Worm (Caenorhabditis elegans) whole organism, late embryonic: ENCODE data around the gene egl-9.

Experiments
- C38D4.7 ChIP-seq: fragments of 200-800 bp; sonication (Bioruptor generic); optimal IDR thresholded peaks from 2 replicates; lab custom pipeline; 2018; ENCODE audit warnings: mild to moderate bottlenecking, missing genetic modification characterization, moderate library complexity, missing compliant biosample characterization
- F13H6.1 ChIP-seq: sonication (generic microtip); optimal IDR thresholded peaks from 2 replicates; lab custom pipeline; 2016; ENCODE audit warnings: missing genetic modification characterization, missing compliant biosample characterization
- K02D7.2 ChIP-seq: sonication (generic microtip); optimal IDR thresholded peaks from 2 replicates; lab custom pipeline; 2017; ENCODE audit warnings: mild to moderate bottlenecking, missing genetic modification characterization, missing compliant biosample characterization
- Y22D7AL.16 ChIP-seq: sonication (generic microtip); optimal IDR thresholded peaks from 2 replicates; lab custom pipeline; 2016; ENCODE audit warnings: missing genetic modification characterization, missing compliant biosample characterization
- ceh-14 ChIP-seq: sonication (generic microtip); optimal IDR thresholded peaks from 2 replicates; lab custom pipeline; 2016; ENCODE audit warnings: missing genotype, missing genetic modification characterization, missing compliant biosample characterization
- ceh-18 ChIP-seq: sonication (generic microtip); optimal IDR thresholded peaks from 2 replicates; lab custom pipeline; 2016; ENCODE audit warnings: missing genetic modification characterization, missing compliant biosample characterization
- ceh-19 ChIP-seq: fragments of 200-800 bp; sonication (Bioruptor generic); optimal IDR thresholded peaks from 2 replicates; lab custom pipeline; 2018; ENCODE audit warnings: mild to moderate bottlenecking, missing genetic modification characterization, missing compliant biosample characterization
- ceh-2 ChIP-seq: sonication (generic microtip); optimal IDR thresholded peaks from 2 replicates; lab custom pipeline; 2016; ENCODE audit warnings: missing genotype, missing genetic modification characterization, missing compliant biosample characterization
- ceh-22 ChIP-seq: sonication (generic microtip); optimal IDR thresholded peaks from 2 replicates; lab custom pipeline; 2017; ENCODE audit warnings: missing biosample characterization, missing genetic modification characterization
- ceh-48 ChIP-seq: sonication (generic microtip); optimal IDR thresholded peaks from 2 replicates; lab custom pipeline; 2016; ENCODE audit warnings: missing genetic modification characterization, inconsistent platforms, missing compliant biosample characterization
- ceh-9 ChIP-seq: sonication (generic microtip); optimal IDR thresholded peaks from 2 replicates; lab custom pipeline; 2016; ENCODE audit warnings: mild to moderate bottlenecking, missing genetic modification characterization, inconsistent platforms, missing compliant biosample characterization
- che-1 ChIP-seq: sonication (generic microtip); optimal IDR thresholded peaks from 2 replicates; lab custom pipeline; 2016; ENCODE audit warnings: mild to moderate bottlenecking, missing genetic modification characterization, missing compliant biosample characterization
- dmd-4 ChIP-seq: sonication (generic microtip); optimal IDR thresholded peaks from 2 replicates; lab custom pipeline; 2016; ENCODE audit warnings: borderline replicate concordance, missing genetic modification characterization, missing compliant biosample characterization
- dve-1 ChIP-seq: sonication (generic microtip); optimal IDR thresholded peaks from 2 replicates; lab custom pipeline; 2017; ENCODE audit warnings: antibody characterized with exemption, mild to moderate bottlenecking, missing genetic modification characterization, missing compliant biosample characterization
- elt-2 ChIP-seq: sonication (generic microtip); optimal IDR thresholded peaks from 2 replicates; lab custom pipeline; 2016; ENCODE audit warnings: missing genetic modification reagents, missing genetic modification characterization, missing compliant biosample characterization
- elt-4 ChIP-seq: sonication (generic microtip); optimal IDR thresholded peaks from 2 replicates; lab custom pipeline; 2016; ENCODE audit warnings: missing genetic modification characterization, missing compliant biosample characterization
- ets-4 ChIP-seq: sonication (generic microtip); optimal IDR thresholded peaks from 2 replicates; lab custom pipeline; 2016; ENCODE audit warnings: missing genetic modification characterization, missing compliant biosample characterization
- fax-1 ChIP-seq: sonication (generic microtip); optimal IDR thresholded peaks from 2 replicates; lab custom pipeline; 2016; ENCODE audit warnings: missing genotype, missing genetic modification characterization, missing compliant biosample characterization
- hlh-15 ChIP-seq: sonication (generic microtip); optimal IDR thresholded peaks from 2 replicates; lab custom pipeline; 2016; ENCODE audit warnings: missing genetic modification characterization, missing compliant biosample characterization
- hlh-30 ChIP-seq: sonication (generic microtip); optimal IDR thresholded peaks from 2 replicates; lab custom pipeline; 2017; ENCODE audit warnings: antibody characterized with exemption, missing genetic modification characterization, missing compliant biosample characterization; ENCODE audit not compliant: insufficient read depth
- hlh-6 ChIP-seq: sonication (generic microtip); optimal IDR thresholded peaks from 2 replicates; lab custom pipeline; 2016; ENCODE audit warnings: missing genotype, missing genetic modification characterization, missing compliant biosample characterization
- hlh-8 ChIP-seq: sonication (generic microtip); optimal IDR thresholded peaks from 2 replicates; lab custom pipeline; 2016; ENCODE audit warnings: missing genotype, missing genetic modification characterization, missing compliant biosample characterization
- lin-11 ChIP-seq: fragments of 200-800 bp; sonication (Bioruptor generic); optimal IDR thresholded peaks from 2 replicates; lab custom pipeline; 2018; ENCODE audit warnings: mild to moderate bottlenecking, missing genetic modification characterization, missing compliant biosample characterization
- nfya-1 ChIP-seq: sonication (generic microtip); optimal IDR thresholded peaks from 2 replicates; lab custom pipeline; 2017; ENCODE audit warnings: missing genetic modification characterization, mild to moderate bottlenecking, missing compliant biosample characterization, antibody characterized with exemption, moderate library complexity
- nhr-11 ChIP-seq: fragments of 150-350 bp; optimal IDR thresholded peaks from 2 replicates; lab custom pipeline; 2014; ENCODE audit warnings: missing biosample characterization, missing genetic modification characterization
- npax-4 ChIP-seq: sonication (generic microtip); optimal IDR thresholded peaks from 2 replicates; lab custom pipeline; 2016; ENCODE audit warnings: missing genetic modification characterization, missing compliant biosample characterization
- pag-3 ChIP-seq: sonication (generic microtip); optimal IDR thresholded peaks from 2 replicates; lab custom pipeline; 2016; ENCODE audit warnings: missing compliant biosample characterization, missing genetic modification characterization, borderline replicate concordance
- pha-2 ChIP-seq: sonication (generic microtip); optimal IDR thresholded peaks from 2 replicates; lab custom pipeline; 2017; ENCODE audit warnings: mild to moderate bottlenecking, missing genetic modification characterization, missing compliant biosample characterization
- pha-4 ChIP-seq: fragments of 150-350 bp; optimal IDR thresholded peaks from 2 replicates; lab custom pipeline; 2018; ENCODE audit warnings: missing biosample characterization, missing genetic modification reagents, missing genetic modification characterization
- sdc-2 ChIP-seq: sonication (generic microtip); optimal IDR thresholded peaks from 2 replicates; lab custom pipeline; 2016; ENCODE audit warnings: missing genotype, missing genetic modification characterization, missing compliant biosample characterization
- sox-4 ChIP-seq: sonication (generic microtip); optimal IDR thresholded peaks from 2 replicates; lab custom pipeline; 2017; ENCODE audit warnings: mild to moderate bottlenecking, missing genetic modification characterization, inconsistent platforms, missing compliant biosample characterization
- syd-9 ChIP-seq: sonication (generic microtip); optimal IDR thresholded peaks from 2 replicates; lab custom pipeline; 2016; ENCODE audit warnings: mild to moderate bottlenecking, missing genetic modification characterization, moderate library complexity, missing compliant biosample characterization
- tbx-2 ChIP-seq: sonication (generic microtip); optimal IDR thresholded peaks from 2 replicates; lab custom pipeline; 2016; ENCODE audit warnings: missing genetic modification characterization, missing compliant biosample characterization
- tbx-7 ChIP-seq: sonication (generic microtip); optimal IDR thresholded peaks from 2 replicates; lab custom pipeline; 2016; ENCODE audit warnings: missing genotype, missing genetic modification characterization, missing compliant biosample characterization
- ttx-3 ChIP-seq: sonication (generic microtip); optimal IDR thresholded peaks from 2 replicates; lab custom pipeline; 2016; ENCODE audit warnings: missing genetic modification reagents, missing genetic modification characterization, missing compliant biosample characterization
- unc-86 ChIP-seq: sonication (generic microtip); optimal IDR thresholded peaks from 2 replicates; lab custom pipeline; 2016; ENCODE audit warnings: missing genetic modification characterization, missing compliant biosample characterization
- zip-5 ChIP-seq: sonication (generic microtip); optimal IDR thresholded peaks from 2 replicates; lab custom pipeline; 2016; ENCODE audit warnings: missing genetic modification characterization, missing compliant biosample characterization
- ztf-16 ChIP-seq: sonication (generic microtip); optimal IDR thresholded peaks from 2 replicates; lab custom pipeline; 2017; ENCODE audit warnings: missing genetic modification characterization, missing compliant biosample characterization

The egl-9 gene

DNA sequence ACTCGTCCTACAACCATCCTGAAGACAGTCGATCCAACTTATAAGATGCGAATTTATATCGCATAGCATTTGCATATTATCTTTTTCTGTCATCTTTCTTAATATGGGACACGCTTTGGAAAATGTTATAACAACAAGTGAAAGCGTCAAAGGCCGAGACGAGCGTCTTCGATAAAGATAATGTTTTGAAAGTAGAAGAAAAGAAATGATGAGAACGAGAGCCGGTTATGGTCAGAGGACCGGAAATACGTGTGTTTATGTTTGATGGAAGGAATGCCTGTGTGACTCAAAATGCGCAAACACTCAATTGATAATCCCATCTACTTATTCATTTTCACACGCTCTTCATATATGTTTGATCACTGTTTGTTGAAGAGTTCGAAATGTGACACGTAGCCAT lies 34.7 kb downstream of the egl-9 start, which contains the start of gene C35A5.11:
C35A5.11 (minus strand) TSS at position 101 of the 400 bp plus-strand sequence.
- TF ChIP-seq zip-5 (tag; lab: Kevin White, UChicago) (no peak), ceh-9 (tag; lab: Kevin White, UChicago) (no peak), sox-4 (tag; lab: Kevin White, UChicago) (no peak), ceh-48 (tag; lab: Kevin White, UChicago) (no peak), sdc-2 (tag; lab: Kevin White, UChicago) (no peak), ceh-2 (tag; lab: Kevin White, UChicago) (no peak), dmd-4 (tag; lab: Kevin White, UChicago) (no peak), Y22D7AL.16 (tag; lab: Kevin White, UChicago) (no peak), nhr-11 (tag; lab: Kevin White, UChicago) (no peak), F13H6.1 (no peak), unc-86 (tag; lab: Kevin White, UChicago) (no peak)

DNA sequence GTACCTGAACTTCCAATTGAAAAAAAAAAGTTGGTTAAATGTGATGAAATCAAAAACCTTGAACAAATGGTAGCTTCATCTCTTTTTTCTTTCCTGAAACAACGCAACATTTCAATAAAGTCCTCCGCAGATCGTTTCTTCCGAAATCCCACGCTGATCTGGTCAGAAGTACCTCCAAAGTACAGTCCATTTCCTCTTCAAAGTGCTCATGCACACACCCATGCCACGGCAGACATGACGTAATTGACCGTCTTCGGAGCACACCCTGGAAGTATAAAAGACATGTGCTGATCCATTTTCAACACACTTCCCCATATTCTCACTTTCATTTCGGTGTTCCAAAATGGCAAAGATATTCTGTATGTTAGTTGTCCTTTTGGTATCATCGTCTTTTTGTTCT lies 35.6 kb downstream of the egl-9 start, which contains the start of gene C35A5.10:
C35A5.10 (plus strand) TSS at position 301 of the 400 bp plus-strand sequence.
- no peak for TF ChIP-seq C38D4.7 (GFP tag; lab: Kevin White, UChicago)
- TF ChIP-seq pha-4 (tag; lab: Kevin White, UChicago), result no peak
- no peak for TF ChIP-seq K02D7.2 (tag; lab: Kevin White, UChicago)
- TF ChIP-seq ceh-9 (tag; lab: Kevin White, UChicago), result no peak
- TF ChIP-seq npax-4 (tag; lab: Kevin White, UChicago), result no peak
- TF ChIP-seq hlh-30 (tag; lab: Kevin White, UChicago), result no peak
- no peak for TF ChIP-seq elt-2 (tag; lab: Kevin White, UChicago)
- TF ChIP-seq fax-1 (tag; lab: Kevin White, UChicago), result no peak
- TF ChIP-seq tbx-7, result no peak
- no peak for TF ChIP-seq tbx-2 (tag; lab: Kevin White, UChicago)

DNA sequence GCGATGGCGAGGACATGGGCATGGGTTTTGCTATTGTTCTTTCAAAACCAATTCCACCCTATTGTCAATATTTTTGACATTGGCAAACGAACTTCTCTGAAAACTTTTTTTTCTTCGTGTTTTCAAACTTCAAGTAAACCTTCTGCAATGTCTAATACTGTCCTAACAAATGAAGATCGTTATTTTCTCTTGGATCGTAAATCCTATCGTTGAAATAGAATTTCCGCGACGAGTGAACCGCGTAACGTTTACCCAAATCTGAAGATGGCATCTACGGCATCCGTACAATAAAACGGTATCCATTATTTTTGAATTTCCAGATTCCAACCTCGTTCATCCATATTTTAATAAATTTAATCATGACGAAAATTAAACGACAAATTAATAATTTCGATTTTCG lies 37.2 kb downstream of the egl-9 start, which contains the start of gene C35A5.5:
C35A5.5 (plus strand) TSS at position 301 of the 400 bp plus-strand sequence.
- TF ChIP-seq hlh-8 (tag; lab: Kevin White, UChicago) (no peak), tbx-2 (tag; lab: Kevin White, UChicago) (no peak)

DNA sequence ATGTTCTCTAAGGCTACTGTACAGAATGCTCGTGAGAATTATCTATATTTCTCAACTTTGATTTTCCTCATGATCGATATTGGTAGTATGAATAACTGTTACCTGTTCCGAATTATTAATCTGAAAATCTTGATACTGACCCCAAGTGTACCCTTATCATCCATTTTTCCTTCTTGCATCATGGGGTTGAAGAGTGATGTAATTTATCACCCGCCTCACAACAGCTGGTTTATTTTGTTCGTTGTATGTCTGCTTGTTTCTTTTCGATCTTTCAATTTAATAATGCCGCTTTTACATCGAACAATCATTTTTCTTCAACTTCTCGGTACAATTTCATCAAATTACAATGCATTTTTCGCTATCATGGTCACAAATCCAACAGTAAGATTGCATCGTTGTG lies 40.5 kb downstream of the egl-9 start, which contains the start of gene C35A5.6:
C35A5.6 (plus strand) TSS at position 283 of the 400 bp plus-strand sequence.
- no peak for TF ChIP-seq pha-2 (tag; lab: Kevin White, UChicago)
- TF ChIP-seq elt-4, result no peak
- no peak for TF ChIP-seq ztf-16 (tag; lab: Kevin White, UChicago)
- TF ChIP-seq ets-4 (tag; lab: Kevin White, UChicago), result no peak
- no peak for TF ChIP-seq ceh-22 (tag; lab: Kevin White, UChicago)
- TF ChIP-seq dve-1 (tag; lab: Kevin White, UChicago), result no peak
- no peak for TF ChIP-seq unc-86 (tag; lab: Kevin White, UChicago)
- no peak for TF ChIP-seq fax-1 (tag; lab: Kevin White, UChicago)
- no peak for TF ChIP-seq ceh-2 (tag; lab: Kevin White, UChicago)
- TF ChIP-seq ttx-3 (tag; lab: Kevin White, UChicago), result no peak
- TF ChIP-seq ceh-14 (tag; lab: Kevin White, UChicago), result no peak
- TF ChIP-seq K02D7.2 (tag; lab: Kevin White, UChicago), result no peak
- no peak for TF ChIP-seq hlh-6 (tag; lab: Kevin White, UChicago)
- TF ChIP-seq ceh-19, result no peak
- no peak for TF ChIP-seq ceh-18
- no peak for TF ChIP-seq che-1 (tag; lab: Kevin White, UChicago)
- TF ChIP-seq, all 69 proteins: peak for 0

DNA sequence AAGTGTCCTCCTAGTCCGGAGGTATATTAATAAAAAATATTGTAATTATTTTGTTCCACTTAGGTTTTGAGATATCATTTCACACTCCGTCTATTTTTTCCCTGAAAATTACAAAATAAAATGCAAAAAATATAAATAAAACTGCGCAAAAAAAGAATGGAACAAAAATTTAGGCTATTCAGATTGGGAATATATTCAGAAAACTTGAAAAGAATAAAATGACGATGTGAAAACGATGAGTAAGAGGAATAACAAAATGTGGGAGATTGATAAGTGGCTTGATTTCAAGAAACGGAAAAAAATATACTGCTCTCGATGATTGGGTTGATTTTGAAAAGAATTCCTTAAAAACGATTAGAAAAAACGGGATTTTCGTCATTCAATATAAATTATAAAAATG lies 46.0 kb downstream of the egl-9 start, which contains the start of gene dmsr-8:
dmsr-8 (minus strand) TSS at position 101 of the 400 bp plus-strand sequence.
- TF ChIP-seq syd-9 (tag; lab: Kevin White, UChicago) (no peak), tbx-7 (no peak), pag-3 (tag; lab: Kevin White, UChicago) (no peak), nhr-11 (tag; lab: Kevin White, UChicago) (no peak), ttx-3 (tag; lab: Kevin White, UChicago) (no peak), ceh-14 (tag; lab: Kevin White, UChicago) (no peak), nfya-1 (no peak), elt-2 (tag; lab: Kevin White, UChicago) (no peak), hlh-15 (tag; lab: Kevin White, UChicago) (no peak), lin-11 (tag; lab: Kevin White, UChicago) (no peak), hlh-6 (tag; lab: Kevin White, UChicago) (no peak), K02D7.2 (tag; lab: Kevin White, UChicago) (no peak)
